Fruit fly (Drosophila melanogaster) whole organism, prepupa: ENCODE results near the gene CG12594.

Source experiments
- Lpt ChIP-seq: fragments of 200-800 bp; sonication (Bioruptor generic); optimal IDR thresholded peaks from 3 replicates; lab custom pipeline; 2016; ENCODE audit warnings: missing biosample characterization, missing genetic modification characterization
- Sox102F ChIP-seq: fragments of 200-800 bp; sonication (Bioruptor generic); optimal IDR thresholded peaks from 2 replicates; lab custom pipeline; 2016; ENCODE audit warnings: missing biosample characterization, mild to moderate bottlenecking, missing genetic modification characterization

dm6 chr3R:11750294-11750432 lies 28.6 kb downstream of the CG12594 start, which contains the start of gene CG43062:
- TF ChIP-seq Sox102F (no peak), Lpt (GFP tag; lab: Kevin White, UChicago) (no peak)
